Fruit fly (Drosophila melanogaster) whole organism, prepupa: ENCODE data around the gene mad2.

ENCODE experiments used
- Blimp-1 ChIP-seq: fragments of 200-800 bp; sonication (Bioruptor generic); optimal IDR thresholded peaks from 3 replicates; lab custom pipeline; 2017; ENCODE audit warnings: missing biosample characterization, missing genetic modification characterization, mild to moderate bottlenecking, moderate library complexity, missing genetic modification reagents
- CG11294 ChIP-seq: fragments of 200-800 bp; sonication (Bioruptor generic); IDR thresholded peaks from 2 replicates; pipeline ENCODE4 v1.3.6; 2022; ENCODE audit warnings: missing biosample characterization, missing genetic modification characterization
- CG11762 ChIP-seq: fragments of 200-800 bp; sonication (Bioruptor generic); optimal IDR thresholded peaks from 3 replicates; lab custom pipeline; 2016; ENCODE audit warnings: missing biosample characterization, missing genetic modification characterization; ENCODE audit not compliant: insufficient read depth
- CG15336 ChIP-seq: fragments of 200-800 bp; sonication (Bioruptor generic); IDR thresholded peaks from 2 replicates; pipeline ENCODE4 v1.3.6; 2022; ENCODE audit warnings: missing biosample characterization, missing genetic modification characterization
- CG16779 ChIP-seq: fragments of 200-800 bp; sonication (Bioruptor generic); optimal IDR thresholded peaks from 3 replicates; lab custom pipeline; 2017; ENCODE audit warnings: missing biosample characterization, mild to moderate bottlenecking, missing genetic modification characterization
- CG34406 ChIP-seq: fragments of 200-800 bp; sonication (Bioruptor generic); optimal IDR thresholded peaks from 3 replicates; lab custom pipeline; 2016; ENCODE audit warnings: missing biosample characterization, missing genetic modification characterization
- CG3919 ChIP-seq: fragments of 200-800 bp; sonication (Bioruptor generic); optimal IDR thresholded peaks from 3 replicates; lab custom pipeline; 2016; ENCODE audit warnings: missing biosample characterization, missing genetic modification characterization
- CG6792 ChIP-seq: fragments of 200-800 bp; sonication (Bioruptor generic); optimal IDR thresholded peaks from 3 replicates; lab custom pipeline; 2016; ENCODE audit warnings: missing biosample characterization, missing genetic modification characterization
- CG7368 ChIP-seq: fragments of 200-800 bp; sonication (Bioruptor generic); optimal IDR thresholded peaks from 3 replicates; lab custom pipeline; 2016; ENCODE audit warnings: missing biosample characterization, missing genetic modification characterization
- CG8119 ChIP-seq: fragments of 200-800 bp; sonication (Bioruptor generic); IDR thresholded peaks from 3 replicates; pipeline ENCODE4 v1.3.6; 2022; ENCODE audit warnings: missing biosample characterization, missing genetic modification characterization
- CG8632 ChIP-seq: fragments of 200-800 bp; sonication (Bioruptor generic); optimal IDR thresholded peaks from 3 replicates; lab custom pipeline; 2016; ENCODE audit warnings: missing biosample characterization, missing genetic modification characterization
- CG9139 ChIP-seq: fragments of 200-800 bp; sonication (Bioruptor generic); optimal IDR thresholded peaks from 3 replicates; lab custom pipeline; 2017; ENCODE audit warnings: missing biosample characterization, mild to moderate bottlenecking, missing genetic modification characterization
- Eip75B ChIP-seq: fragments of 200-800 bp; sonication (Bioruptor generic); optimal IDR thresholded peaks from 3 replicates; lab custom pipeline; 2016; ENCODE audit warnings: missing biosample characterization, missing genetic modification characterization
- Eip78C ChIP-seq: fragments of 200-800 bp; sonication (Bioruptor generic); peaks from one replicate; lab custom pipeline; 2016; ENCODE audit warnings: missing biosample characterization, missing genetic modification characterization
- Ets21C ChIP-seq: fragments of 200-800 bp; sonication (Bioruptor generic); optimal IDR thresholded peaks from 3 replicates; lab custom pipeline; 2016; ENCODE audit warnings: missing biosample characterization, missing genetic modification characterization
- Ets96B ChIP-seq: fragments of 200-800 bp; optimal IDR thresholded peaks from 2 replicates; lab custom pipeline; 2019; ENCODE audit warnings: missing biosample characterization, mild to moderate bottlenecking, missing genetic modification characterization, moderate library complexity
- Hr39 ChIP-seq: fragments of 200-800 bp; sonication (Bioruptor generic); optimal IDR thresholded peaks from 2 replicates; lab custom pipeline; 2016; ENCODE audit warnings: missing biosample characterization, missing genetic modification characterization
- Hr4 ChIP-seq: fragments of 200-800 bp; sonication (Bioruptor generic); optimal IDR thresholded peaks from 3 replicates; lab custom pipeline; 2016; ENCODE audit warnings: missing biosample characterization, missing genetic modification characterization
- Sox102F ChIP-seq: fragments of 200-800 bp; sonication (Bioruptor generic); optimal IDR thresholded peaks from 2 replicates; lab custom pipeline; 2016; ENCODE audit warnings: missing biosample characterization, mild to moderate bottlenecking, missing genetic modification characterization
- Sox14 ChIP-seq: fragments of 200-800 bp; sonication (Bioruptor generic); optimal IDR thresholded peaks from 3 replicates; lab custom pipeline; 2016; ENCODE audit warnings: missing biosample characterization, missing genetic modification characterization
- Sox15 ChIP-seq: fragments of 200-800 bp; sonication (Bioruptor generic); optimal IDR thresholded peaks from 3 replicates; lab custom pipeline; 2016; ENCODE audit warnings: missing biosample characterization, missing genetic modification characterization
- esn ChIP-seq: fragments of 200-800 bp; sonication (Bioruptor generic); optimal IDR thresholded peaks from 2 replicates; lab custom pipeline; 2016; ENCODE audit warnings: missing biosample characterization, mild to moderate bottlenecking, missing genetic modification characterization, moderate library complexity
- fd59A ChIP-seq: fragments of 200-800 bp; sonication (Bioruptor generic); optimal IDR thresholded peaks from 2 replicates; lab custom pipeline; 2017; ENCODE audit warnings: missing biosample characterization, mild to moderate bottlenecking, missing genetic modification characterization, missing genetic modification reagents
- fd85E ChIP-seq: fragments of 200-800 bp; sonication (Bioruptor generic); optimal IDR thresholded peaks from 3 replicates; lab custom pipeline; 2016; ENCODE audit warnings: missing biosample characterization, missing genetic modification characterization
- fkh ChIP-seq: fragments of 200-800 bp; sonication (Bioruptor generic); optimal IDR thresholded peaks from 3 replicates; lab custom pipeline; 2017; ENCODE audit warnings: missing biosample characterization, mild to moderate bottlenecking, missing genetic modification characterization, moderate library complexity
- net ChIP-seq: fragments of 200-800 bp; sonication (Bioruptor generic); optimal IDR thresholded peaks from 3 replicates; lab custom pipeline; 2016; ENCODE audit warnings: missing biosample characterization, missing genetic modification characterization
- salr ChIP-seq, 2 experiments: fragments of 200-800 bp; sonication (Bioruptor generic); optimal IDR thresholded peaks; 3 replicates each; lab custom pipeline; 2016 to 2018; ENCODE audit warnings: missing biosample characterization in 2 of 2, missing genetic modification characterization in 2 of 2, mild to moderate bottlenecking in 1 of 2
- spab ChIP-seq: fragments of 200-800 bp; sonication (Bioruptor generic); optimal IDR thresholded peaks from 2 replicates; lab custom pipeline; 2017; ENCODE audit warnings: missing biosample characterization, mild to moderate bottlenecking, missing genetic modification characterization, missing genetic modification reagents
- svp ChIP-seq: fragments of 200-800 bp; sonication (Bioruptor generic); peaks from one replicate; lab custom pipeline; 2016; ENCODE audit warnings: missing biosample characterization, missing genetic modification characterization
- vri ChIP-seq: fragments of 200-800 bp; sonication (Bioruptor generic); optimal IDR thresholded peaks from 3 replicates; lab custom pipeline; 2016; ENCODE audit warnings: missing biosample characterization, mild to moderate bottlenecking, missing genetic modification characterization

mad2 gene

DNA sequence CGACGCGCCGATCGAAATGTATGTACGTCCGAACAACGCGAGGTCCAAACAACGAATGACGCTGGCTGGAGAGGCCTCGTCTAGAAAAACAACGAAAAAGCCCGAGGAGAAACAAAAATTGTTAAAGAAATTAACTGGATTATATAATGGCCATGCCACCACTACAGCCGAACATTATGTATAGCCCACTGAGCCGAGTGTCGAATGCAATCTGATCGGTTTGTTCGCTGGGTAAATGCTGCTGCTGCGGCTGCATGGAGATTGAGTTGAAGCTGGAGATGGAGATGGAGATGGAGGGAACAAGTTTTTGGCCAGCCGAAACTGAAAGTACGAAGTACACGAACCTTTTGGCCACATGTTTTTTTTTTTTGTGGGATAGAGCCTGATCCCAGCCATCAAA is 26.3 kb downstream of the mad2 start, which contains the start of gene Cralbp:
Cralbp (minus strand) TSS at position 115 of the 400 bp plus-strand sequence.
- peak; percentile 51 for TF ChIP-seq Blimp-1 (GFP tag; lab: Kevin White, UChicago)
- TF ChIP-seq CG34406 (GFP tag; lab: Kevin White, UChicago) = no peak
- TF ChIP-seq, all 60 proteins: peak for 1

DNA sequence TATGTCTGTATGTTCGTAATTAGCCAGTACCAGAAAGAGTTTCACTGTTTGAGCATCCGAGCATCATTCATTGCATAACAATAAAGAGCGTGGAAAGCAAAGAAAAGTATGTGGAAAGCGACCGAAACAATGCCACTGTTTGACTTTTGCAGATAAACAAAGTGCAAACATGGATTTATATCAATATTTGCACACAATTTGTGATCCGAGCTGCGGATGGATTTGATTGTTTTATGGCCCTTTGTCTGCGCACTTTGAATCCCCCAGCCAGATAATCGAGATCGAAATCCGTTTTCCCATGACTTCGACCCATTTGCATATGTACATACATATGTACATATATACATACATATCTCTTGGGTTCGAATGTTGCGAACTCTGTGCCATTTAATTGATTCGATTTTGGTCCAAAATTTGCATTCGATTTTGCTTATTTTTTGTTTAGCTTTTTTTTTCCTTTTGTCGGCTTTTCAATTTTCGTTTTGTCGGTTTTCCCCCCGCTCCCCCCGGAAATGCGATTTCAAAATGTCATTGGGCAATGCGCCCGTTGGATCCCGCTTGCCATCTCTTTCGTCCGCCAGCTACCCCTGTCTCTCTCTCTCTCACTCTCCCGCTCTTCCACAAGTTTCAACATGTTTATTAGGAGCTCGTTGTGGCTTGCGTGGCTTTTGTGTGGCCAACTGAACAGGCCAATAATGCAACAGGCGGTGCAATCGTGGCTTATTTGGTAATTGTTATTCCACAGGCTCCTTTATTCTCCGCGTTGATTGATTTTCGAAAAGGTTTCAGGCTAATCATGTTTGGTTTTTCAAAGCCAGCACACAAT is 27.4 kb downstream of the mad2 start:
- no peak for TF ChIP-seq fd85E (GFP tag; lab: Kevin White, UChicago)
- peak; percentile 29; the same call in 1 of the 3 replicates for TF ChIP-seq CG8119 (GFP tag; lab: Robert Waterston, UW)
- TF ChIP-seq fkh (GFP tag; lab: Kevin White, UChicago) = peak; percentile 44
- TF ChIP-seq CG9139 (GFP tag; lab: Kevin White, UChicago) = no peak
- no peak for TF ChIP-seq Ets96B (tag; lab: Kevin White, UChicago)
- no peak for TF ChIP-seq Sox15 (GFP tag; lab: Kevin White, UChicago)
- TF ChIP-seq Ets21C (GFP tag; lab: Kevin White, UChicago) = no peak
- TF ChIP-seq CG11294 (GFP tag; lab: Robert Waterston, UW) = no peak
- 0 out of 2 replicates have a peak, but pooled peaks have one; percentile 37 for TF ChIP-seq CG15336 (GFP tag; lab: Robert Waterston, UW)
- TF ChIP-seq Eip78C (GFP tag; lab: Kevin White, UChicago) = peak; percentile 65

DNA sequence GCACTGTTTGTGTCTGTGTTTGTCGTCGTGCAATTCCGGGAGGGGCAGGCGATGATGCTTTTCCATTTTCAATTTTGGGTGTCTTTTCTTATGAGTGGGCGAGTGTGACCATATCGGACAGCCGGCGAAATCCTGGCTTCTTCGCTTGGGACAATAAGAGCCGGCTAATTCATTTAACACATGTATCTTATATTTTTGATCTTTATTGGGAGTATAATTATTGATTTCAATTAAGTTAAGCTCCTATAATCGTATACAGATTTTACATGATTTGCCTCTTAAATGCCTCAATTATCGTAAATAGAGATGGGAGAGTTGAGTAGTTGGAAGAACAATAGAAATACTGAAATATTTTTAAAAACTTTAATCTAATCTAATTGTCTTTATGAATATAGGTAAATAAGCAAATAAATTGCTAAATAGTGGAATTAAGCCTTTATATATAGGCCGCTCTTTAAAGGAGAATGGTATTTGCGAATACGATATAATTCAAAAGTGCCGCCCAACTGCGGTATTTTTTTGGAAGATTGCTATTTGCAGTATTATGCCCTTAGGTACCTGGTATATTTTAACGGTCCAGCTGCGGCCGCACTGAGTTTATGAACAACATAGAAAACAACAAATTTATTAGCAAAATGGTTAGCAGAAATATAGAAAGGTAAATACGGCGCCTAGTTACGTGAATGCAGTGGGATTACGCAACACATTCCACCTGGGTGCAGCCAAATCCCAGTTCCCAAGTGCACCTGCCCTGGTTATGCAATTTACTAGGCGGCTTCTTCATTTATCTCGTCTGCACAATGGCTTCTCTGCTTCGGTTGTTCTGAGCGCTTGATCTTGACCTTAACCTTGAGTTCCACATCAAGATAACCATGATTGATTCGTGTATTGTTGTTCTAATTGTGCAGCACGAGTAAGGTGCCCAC is 33.2 kb downstream of the mad2 start, which contains the start of the genes Myt1, PGRP-LD and Pmi:
Myt1 (minus strand) TSS at position 116 of the 926 bp plus-strand sequence.
PGRP-LD (plus strand) TSS at position 576 of the 926 bp plus-strand sequence.
Pmi (plus strand) TSS at position 576 of the 926 bp plus-strand sequence.
- TF ChIP-seq salr (GFP tag; optimal IDR thresholded peaks at IDR 0.05; lab: Kevin White, UChicago) (no peak), Hr39 (GFP tag; lab: Kevin White, UChicago) (no peak), CG11762 (GFP tag; lab: Kevin White, UChicago) (no peak), svp (peak; percentile 86), Sox14 (peak; percentile 75), CG11294 (GFP tag; lab: Robert Waterston, UW) (no peak), vri (peak; percentile 53), Hr4 (no peak), spab (GFP tag; lab: Kevin White, UChicago) (no peak), esn (peak; percentile 25), CG3919 (GFP tag; lab: Kevin White, UChicago) (no peak), fd85E (GFP tag; lab: Kevin White, UChicago) (no peak), CG34406 (GFP tag; lab: Kevin White, UChicago) (no peak)

DNA sequence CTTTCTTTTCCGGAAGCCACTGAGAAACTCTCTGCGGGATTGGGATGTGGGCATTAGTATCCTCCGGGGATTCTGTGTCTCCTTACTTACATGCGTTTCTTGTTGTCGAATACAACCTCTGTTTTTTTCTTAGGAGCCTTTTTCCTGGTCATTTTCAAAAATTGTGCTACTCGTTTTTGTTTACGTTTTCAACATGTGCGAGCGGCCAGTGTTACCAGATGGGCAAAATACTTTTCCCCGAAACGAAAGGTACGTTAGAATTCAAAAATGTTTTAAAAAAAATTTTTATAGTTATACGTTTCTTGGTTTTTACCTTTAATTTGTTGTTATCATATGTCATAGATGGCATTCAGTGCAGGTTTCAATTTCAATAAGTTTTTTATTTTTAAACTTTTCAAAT is 35.8 kb downstream of the mad2 start, which contains the start of gene vito:
vito (minus strand) TSS at position 220 of the 400 bp plus-strand sequence.
- no peak for TF ChIP-seq CG16779 (tag; lab: Kevin White, UChicago)
- no peak for TF ChIP-seq CG8632 (GFP tag; lab: Kevin White, UChicago)
- TF ChIP-seq Eip75B (GFP tag; lab: Kevin White, UChicago) = no peak
- no peak for TF ChIP-seq CG15336 (GFP tag; lab: Robert Waterston, UW)
- TF ChIP-seq CG3919 (GFP tag; lab: Kevin White, UChicago) = no peak
- TF ChIP-seq, all 60 proteins: peak for 0

DNA sequence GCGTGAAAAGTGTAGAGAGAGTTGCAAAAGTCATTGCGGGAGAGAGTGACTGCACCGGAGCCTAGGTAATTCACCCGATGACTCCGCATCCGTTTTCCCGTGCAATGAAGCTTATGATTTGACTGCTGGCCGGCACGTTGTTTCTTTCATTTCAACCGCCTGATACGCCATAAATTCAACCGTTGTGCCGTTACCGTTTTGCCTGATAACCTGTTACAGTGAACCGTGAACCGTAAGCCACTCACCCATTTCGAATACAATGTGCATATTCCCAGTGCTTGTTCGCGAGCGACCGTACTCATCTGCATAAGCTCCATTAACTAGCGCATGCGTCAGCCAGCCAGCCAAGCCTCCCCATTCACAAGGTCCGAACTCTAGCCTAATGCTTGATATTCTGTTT is 38.1 kb downstream of the mad2 start:
- TF ChIP-seq CG7368 (GFP tag; lab: Kevin White, UChicago) = no peak
- TF ChIP-seq CG6792 (GFP tag; lab: Kevin White, UChicago) = no peak
- peak; percentile 98 for TF ChIP-seq svp
- no peak for TF ChIP-seq net
- TF ChIP-seq fd59A (GFP tag; lab: Kevin White, UChicago) = no peak
- no peak for TF ChIP-seq Sox102F (GFP tag; lab: Kevin White, UChicago)
